Fruit fly (Drosophila melanogaster) whole organism, embryonic: ENCODE data around the gene Tsf1.

Experiments used
- CG10209 ChIP-seq: fragments of 200-800 bp; sonication (Bioruptor generic); optimal IDR thresholded peaks from 3 replicates; lab custom pipeline; 2017; ENCODE audit warnings: missing biosample characterization, mild to moderate bottlenecking, missing genetic modification characterization, missing genetic modification reagents
- CG10462 ChIP-seq: fragments of 200-800 bp; sonication (Bioruptor generic); optimal IDR thresholded peaks from 2 replicates; lab custom pipeline; 2016; ENCODE audit warnings: missing biosample characterization, missing genetic modification characterization
- CG10565 ChIP-seq: fragments of 200-800 bp; sonication (Bioruptor generic); optimal IDR thresholded peaks from 3 replicates; lab custom pipeline; 2016; ENCODE audit warnings: missing biosample characterization, mild to moderate bottlenecking, missing genetic modification characterization
- CG13296 ChIP-seq: fragments of 200-800 bp; sonication (Bioruptor generic); optimal IDR thresholded peaks from 3 replicates; lab custom pipeline; 2018; ENCODE audit warnings: missing biosample characterization, mild to moderate bottlenecking, missing genetic modification characterization
- CG14667 ChIP-seq: fragments of 200-800 bp; sonication (Bioruptor generic); IDR thresholded peaks from 2 replicates; pipeline ENCODE4 v1.3.6; 2022; ENCODE audit warnings: missing biosample characterization, missing genetic modification characterization
- CG15696 ChIP-seq: fragments of 200-800 bp; sonication (Bioruptor generic); optimal IDR thresholded peaks from 2 replicates; lab custom pipeline; 2019; ENCODE audit warnings: missing biosample characterization, mild to moderate bottlenecking, missing genetic modification characterization, moderate library complexity
- CG17912 ChIP-seq: fragments of 200-800 bp; sonication (Bioruptor generic); optimal IDR thresholded peaks from 2 replicates; lab custom pipeline; 2018; ENCODE audit warnings: missing biosample characterization, mild to moderate bottlenecking, missing genetic modification characterization
- CG3065 ChIP-seq: fragments of 200-800 bp; sonication (Bioruptor generic); optimal IDR thresholded peaks from 2 replicates; lab custom pipeline; 2016; ENCODE audit warnings: missing biosample characterization, missing genetic modification characterization
- CG4424 ChIP-seq: fragments of 200-800 bp; sonication (Bioruptor generic); optimal IDR thresholded peaks from 3 replicates; lab custom pipeline; 2016; ENCODE audit warnings: missing biosample characterization, missing genetic modification characterization
- CG4707 ChIP-seq: fragments of 200-800 bp; sonication (Bioruptor generic); optimal IDR thresholded peaks from 2 replicates; lab custom pipeline; 2018; ENCODE audit warnings: missing biosample characterization, mild to moderate bottlenecking, missing genetic modification characterization, moderate library complexity
- CG6765 ChIP-seq: fragments of 200-800 bp; sonication (Bioruptor generic); optimal IDR thresholded peaks from 3 replicates; lab custom pipeline; 2017; ENCODE audit warnings: missing biosample characterization, mild to moderate bottlenecking, missing genetic modification characterization
- CG7372 ChIP-seq: fragments of 200-800 bp; sonication (Bioruptor generic); IDR thresholded peaks from 2 replicates; pipeline ENCODE4 v1.3.6; 2022; ENCODE audit warnings: missing biosample characterization, missing genetic modification characterization
- CG9437 ChIP-seq: fragments of 200-800 bp; sonication (Bioruptor generic); optimal IDR thresholded peaks from 2 replicates; lab custom pipeline; 2018; ENCODE audit warnings: missing biosample characterization, mild to moderate bottlenecking, missing genetic modification characterization
- H2.0 ChIP-seq: fragments of 200-800 bp; sonication (Bioruptor generic); IDR thresholded peaks from 2 replicates; pipeline ENCODE4 v1.3.6; 2022; ENCODE audit warnings: missing biosample characterization, missing genetic modification characterization
- Hmx ChIP-seq: fragments of 200-800 bp; sonication (Bioruptor generic); optimal IDR thresholded peaks from 2 replicates; lab custom pipeline; 2016; ENCODE audit warnings: missing biosample characterization, missing genetic modification characterization
- Hr39 ChIP-seq: fragments of >200 bp; optimal IDR thresholded peaks from 2 replicates; lab custom pipeline; 2017
- MESR4 ChIP-seq: fragments of 200-800 bp; sonication (Bioruptor generic); optimal IDR thresholded peaks from 2 replicates; lab custom pipeline; 2018; ENCODE audit warnings: missing biosample characterization, mild to moderate bottlenecking, missing genetic modification characterization, moderate library complexity
- MTF-1 ChIP-seq: fragments of 200-800 bp; sonication (Bioruptor generic); optimal IDR thresholded peaks from 2 replicates; lab custom pipeline; 2018; ENCODE audit warnings: missing biosample characterization, mild to moderate bottlenecking, missing genetic modification characterization, borderline replicate concordance
- Oaz ChIP-seq: fragments of 200-800 bp; sonication (Bioruptor generic); IDR thresholded peaks from 2 replicates; pipeline ENCODE4 v1.3.6; 2022; ENCODE audit warnings: missing biosample characterization, missing genetic modification characterization
- Pdp1 ChIP-seq, 2 experiments: fragments of 200-800 bp; sonication (Bioruptor generic); optimal IDR thresholded peaks; 3 replicates each; lab custom pipeline; 2016; ENCODE audit warnings: missing biosample characterization in 2 of 2, missing genetic modification characterization in 2 of 2, mild to moderate bottlenecking in 1 of 2, moderate library complexity in 1 of 2
- Ptx1 ChIP-seq: fragments of 200-800 bp; sonication (Bioruptor generic); IDR thresholded peaks from 2 replicates; pipeline ENCODE4 v1.3.6; 2022; ENCODE audit warnings: missing biosample characterization, missing genetic modification characterization
- Six4 ChIP-seq: fragments of 200-800 bp; sonication (Bioruptor generic); optimal IDR thresholded peaks from 2 replicates; lab custom pipeline; 2016; ENCODE audit warnings: missing biosample characterization, missing genetic modification characterization
- Stat92E ChIP-seq, 3 experiments: fragments of >200 bp in 2 of 3; fragments of 200-800 bp in 1 of 3; sonication (Bioruptor generic) in 1 of 3; optimal IDR thresholded peaks; 2 replicates each; lab custom pipeline; 2017 to 2019; ENCODE audit warnings: missing biosample characterization in 3 of 3, missing genetic modification characterization in 3 of 3, mild to moderate bottlenecking in 1 of 3, moderate library complexity in 1 of 3
- al ChIP-seq: fragments of 200-800 bp; sonication (Bioruptor generic); IDR thresholded peaks from 2 replicates; pipeline ENCODE4 v1.3.6; 2022; ENCODE audit warnings: missing biosample characterization, missing genetic modification characterization
- ap ChIP-seq: fragments of 200-800 bp; sonication (Bioruptor generic); IDR thresholded peaks from 2 replicates; pipeline ENCODE4 v1.3.6; 2022; ENCODE audit warnings: missing biosample characterization, missing genetic modification characterization
- bcd ChIP-seq: fragments of 200-800 bp; sonication (Bioruptor generic); optimal IDR thresholded peaks from 2 replicates; lab custom pipeline; 2017; ENCODE audit warnings: missing biosample characterization, mild to moderate bottlenecking, missing genetic modification characterization
- bsh ChIP-seq, 2 experiments: fragments of 200-800 bp; sonication (Bioruptor generic); optimal IDR thresholded peaks; 2 replicates each; lab custom pipeline; 2017 to 2018; ENCODE audit warnings: mild to moderate bottlenecking in 2 of 2, missing biosample characterization in 2 of 2, missing genetic modification characterization in 2 of 2, moderate library complexity in 1 of 2
- btn ChIP-seq: fragments of 200-800 bp; sonication (Bioruptor generic); optimal IDR thresholded peaks from 2 replicates; lab custom pipeline; 2016; ENCODE audit warnings: missing biosample characterization, missing genetic modification characterization
- cato ChIP-seq: fragments of 200-800 bp; sonication (Bioruptor generic); optimal IDR thresholded peaks from 2 replicates; lab custom pipeline; 2016; ENCODE audit warnings: missing biosample characterization, missing genetic modification characterization, borderline replicate concordance
- dati ChIP-seq: fragments of 200-800 bp; sonication (Bioruptor generic); IDR thresholded peaks from 2 replicates; pipeline ENCODE4 v1.3.6; 2022; ENCODE audit warnings: missing biosample characterization, missing genetic modification characterization
- exex ChIP-seq: fragments of 200-800 bp; sonication (Bioruptor generic); optimal IDR thresholded peaks from 4 replicates; lab custom pipeline; 2018; ENCODE audit warnings: missing biosample characterization, mild to moderate bottlenecking, missing genetic modification characterization, moderate library complexity
- fu2 ChIP-seq: fragments of 200-800 bp; sonication (Bioruptor generic); optimal IDR thresholded peaks from 2 replicates; lab custom pipeline; 2016; ENCODE audit warnings: missing biosample characterization, missing genetic modification characterization
- grau ChIP-seq: fragments of 200-800 bp; optimal IDR thresholded peaks from 3 replicates; lab custom pipeline; 2019; ENCODE audit warnings: missing biosample characterization, mild to moderate bottlenecking, missing genetic modification characterization, moderate library complexity
- kah ChIP-seq: fragments of 200-800 bp; sonication (Bioruptor generic); optimal IDR thresholded peaks from 2 replicates; lab custom pipeline; 2018; ENCODE audit warnings: missing biosample characterization, mild to moderate bottlenecking, missing genetic modification characterization
- knrl ChIP-seq: fragments of 200-800 bp; sonication (Bioruptor generic); IDR thresholded peaks from 3 replicates; pipeline ENCODE4 v1.3.6; 2022; ENCODE audit warnings: missing biosample characterization, missing genetic modification characterization; ENCODE audit not compliant: partially characterized antibody
- lilli ChIP-seq: fragments of 200-800 bp; sonication (Bioruptor generic); optimal IDR thresholded peaks from 3 replicates; lab custom pipeline; 2016; ENCODE audit warnings: missing biosample characterization, missing genetic modification characterization
- lov ChIP-seq, 2 experiments: fragments of 200-800 bp in 1 of 2; fragments of >200 bp in 1 of 2; sonication (Bioruptor generic) in 1 of 2; IDR thresholded peaks in 1 of 2; optimal IDR thresholded peaks in 1 of 2; 2 replicates in 1 of 2; 3 replicates in 1 of 2; pipeline versions ENCODE4 v1.3.6 to Lab custom; 2017 to 2022; ENCODE audit warnings: missing biosample characterization in 1 of 2, missing genetic modification characterization in 1 of 2
- nau ChIP-seq: fragments of 200-800 bp; sonication (Bioruptor generic); optimal IDR thresholded peaks from 3 replicates; lab custom pipeline; 2017; ENCODE audit warnings: missing biosample characterization, mild to moderate bottlenecking, missing genetic modification characterization, missing genetic modification reagents
- odd ChIP-seq: fragments of 200-800 bp; sonication (Bioruptor generic); optimal IDR thresholded peaks from 2 replicates; lab custom pipeline; 2017; ENCODE audit warnings: missing biosample characterization, mild to moderate bottlenecking, missing genetic modification characterization
- sens ChIP-seq: fragments of 200-800 bp; sonication (Bioruptor generic); peaks from one replicate; lab custom pipeline; 2016; ENCODE audit warnings: missing biosample characterization, missing genetic modification characterization
- slbo ChIP-seq: fragments of 200-800 bp; sonication (Bioruptor generic); IDR thresholded peaks from 2 replicates; pipeline ENCODE4 v1.3.6; 2022; ENCODE audit warnings: missing biosample characterization, missing genetic modification characterization
- tio ChIP-seq: fragments of 200-800 bp; sonication (Bioruptor generic); optimal IDR thresholded peaks from 2 replicates; lab custom pipeline; 2017; ENCODE audit warnings: missing biosample characterization, missing genetic modification characterization, inconsistent platforms
- tna ChIP-seq: fragments of 200-800 bp; sonication (Bioruptor generic); IDR thresholded peaks from 2 replicates; pipeline ENCODE4 v1.3.6; 2022; ENCODE audit warnings: missing biosample characterization, missing genetic modification characterization; ENCODE audit not compliant: partially characterized antibody
- trem ChIP-seq: fragments of 200-800 bp; optimal IDR thresholded peaks from 3 replicates; lab custom pipeline; 2019; ENCODE audit warnings: missing biosample characterization, mild to moderate bottlenecking, missing genetic modification characterization, moderate library complexity
- twi ChIP-seq: fragments of 200-800 bp; optimal IDR thresholded peaks from 2 replicates; lab custom pipeline; 2019; ENCODE audit warnings: missing biosample characterization, mild to moderate bottlenecking, missing genetic modification characterization, moderate library complexity
- unc-4 ChIP-seq: fragments of 200-800 bp; sonication (Bioruptor generic); IDR thresholded peaks from 2 replicates; pipeline ENCODE4 v1.3.6; 2022; ENCODE audit warnings: missing biosample characterization, missing genetic modification characterization; ENCODE audit not compliant: partially characterized antibody
- z ChIP-seq: fragments of 200-800 bp; sonication (Bioruptor generic); IDR thresholded peaks from 3 replicates; pipeline ENCODE4 v1.3.6; 2022; ENCODE audit warnings: missing biosample characterization, missing genetic modification characterization
- zen ChIP-seq: fragments of 200-800 bp; sonication (Bioruptor generic); optimal IDR thresholded peaks from 3 replicates; lab custom pipeline; 2018; ENCODE audit warnings: missing biosample characterization, mild to moderate bottlenecking, missing genetic modification characterization, moderate library complexity

The Tsf1 gene

dm6 chrX:18370775-18371735 is 15.8 kb upstream of the Tsf1 start (continued):
- no peak for TF ChIP-seq twi (tag; lab: Kevin White, UChicago)
- TF ChIP-seq unc-4 (GFP tag; lab: Robert Waterston, UW): peak; percentile 98
- no peak for TF ChIP-seq exex
- TF ChIP-seq grau (tag; lab: Kevin White, UChicago): no peak
- no peak for TF ChIP-seq CG17912 (GFP tag; lab: Kevin White, UChicago)
- peak; percentile 55 for TF ChIP-seq CG9437
- peak; percentile 14 for TF ChIP-seq CG15696 (tag; lab: Kevin White, UChicago)
- no peak for TF ChIP-seq odd
- TF ChIP-seq CG10209 (GFP tag; lab: Kevin White, UChicago): no peak
- TF ChIP-seq kah (GFP tag; lab: Kevin White, UChicago): peak; percentile 41
- no peak for TF ChIP-seq z (GFP tag; lab: Robert Waterston, UW)
- TF ChIP-seq fu2 (GFP tag; lab: Kevin White, UChicago): no peak
- no peak for TF ChIP-seq nau (GFP tag; lab: Kevin White, UChicago)
- no peak for TF ChIP-seq MTF-1
- TF ChIP-seq CG3065: no peak
- TF ChIP-seq ap: no peak
- TF ChIP-seq CG14667: no peak
- peak in 1 of 3 experiments; percentile 37 for TF ChIP-seq Stat92E (GFP tag; optimal IDR thresholded peaks at IDR 0.05; lab: Kevin White, UChicago)
- peak; percentile 80 for TF ChIP-seq sens
- peak; percentile 80 for TF ChIP-seq MESR4 (GFP tag; lab: Kevin White, UChicago)
- TF ChIP-seq CG7372 (GFP tag; lab: Robert Waterston, UW): no peak; the same call in 1 of the 2 replicates
- peak; percentile 99 for TF ChIP-seq trem (tag; lab: Kevin White, UChicago)
- TF ChIP-seq Hr39 (lab: Kevin White, UChicago): no peak
- TF ChIP-seq bcd (GFP tag; lab: Kevin White, UChicago): peak; percentile 19
- peak; percentile 29; the same call in 1 of the 2 replicates for TF ChIP-seq al (GFP tag; lab: Robert Waterston, UW)
- TF ChIP-seq btn (GFP tag; lab: Kevin White, UChicago): no peak
- peak; percentile 97 for TF ChIP-seq tna
- TF ChIP-seq CG13296: peak; percentile 7
- no peak for TF ChIP-seq Ptx1
- no peak for TF ChIP-seq CG4707 (GFP tag; lab: Kevin White, UChicago)
- TF ChIP-seq tio: no peak
- TF ChIP-seq H2.0 (GFP tag; lab: Robert Waterston, UW): no peak
- TF ChIP-seq knrl: peak; percentile 99
- TF ChIP-seq zen: no peak
- no peak for TF ChIP-seq CG10462
- no peak for TF ChIP-seq Oaz (GFP tag; lab: Robert Waterston, UW)
- no peak for TF ChIP-seq dati (GFP tag; lab: Robert Waterston, UW)
- TF ChIP-seq CG6765 (GFP tag; lab: Kevin White, UChicago): no peak
- peak in 1 of 2 experiments; percentile 72 for TF ChIP-seq Pdp1 (GFP tag; optimal IDR thresholded peaks at IDR 0.05; lab: Kevin White, UChicago)
- peak; percentile 47; the same call in 1 of the 2 replicates for TF ChIP-seq slbo (GFP tag; lab: Robert Waterston, UW)
- no peak for TF ChIP-seq CG4424 (GFP tag; lab: Kevin White, UChicago)
- no peak for TF ChIP-seq lov (optimal IDR thresholded peaks at IDR 0.05; lab: Kevin White, UChicago)
- no peak for TF ChIP-seq lov (GFP tag; IDR thresholded peaks at IDR 0.05; lab: Robert Waterston, UW)
- TF ChIP-seq Six4 (GFP tag; lab: Kevin White, UChicago): no peak
- peak; percentile 6 for TF ChIP-seq lilli (GFP tag; lab: Kevin White, UChicago)
- peak in 1 of 2 experiments; percentile 88 for TF ChIP-seq bsh (GFP tag; optimal IDR thresholded peaks at IDR 0.05; lab: Kevin White, UChicago)
- no peak for TF ChIP-seq Hmx
- no peak for TF ChIP-seq cato (GFP tag; lab: Kevin White, UChicago)
- TF ChIP-seq CG10565 (GFP tag; lab: Kevin White, UChicago): no peak
